Fruit fly (Drosophila melanogaster) whole organism, prepupa: Measurements from ENCODE around the gene CG5968.

Source experiments
- CG10631 ChIP-seq: fragments of 200-800 bp; sonication (Bioruptor generic); optimal IDR thresholded peaks from 2 replicates; lab custom pipeline; 2016; ENCODE audit warnings: missing biosample characterization, missing genetic modification characterization
- CG10669 ChIP-seq: fragments of 200-800 bp; sonication (Bioruptor generic); optimal IDR thresholded peaks from 3 replicates; lab custom pipeline; 2018; ENCODE audit warnings: missing biosample characterization, mild to moderate bottlenecking, missing genetic modification characterization, moderate library complexity
- CG11762 ChIP-seq: fragments of 200-800 bp; sonication (Bioruptor generic); optimal IDR thresholded peaks from 3 replicates; lab custom pipeline; 2016; ENCODE audit warnings: missing biosample characterization, missing genetic modification characterization; ENCODE audit not compliant: insufficient read depth
- CG11902 ChIP-seq: fragments of 200-800 bp; sonication (Bioruptor generic); optimal IDR thresholded peaks from 3 replicates; lab custom pipeline; 2016; ENCODE audit warnings: missing biosample characterization, missing genetic modification characterization
- CG15336 ChIP-seq: fragments of 200-800 bp; sonication (Bioruptor generic); IDR thresholded peaks from 2 replicates; pipeline ENCODE4 v1.3.6; 2022; ENCODE audit warnings: missing biosample characterization, missing genetic modification characterization
- CG1621 ChIP-seq: fragments of 200-800 bp; sonication (Bioruptor generic); optimal IDR thresholded peaks from 3 replicates; lab custom pipeline; 2018; ENCODE audit warnings: missing biosample characterization, mild to moderate bottlenecking, missing genetic modification characterization
- CG16779 ChIP-seq: fragments of 200-800 bp; sonication (Bioruptor generic); optimal IDR thresholded peaks from 3 replicates; lab custom pipeline; 2017; ENCODE audit warnings: missing biosample characterization, mild to moderate bottlenecking, missing genetic modification characterization
- CG3032 ChIP-seq: fragments of 200-800 bp; optimal IDR thresholded peaks from 2 replicates; lab custom pipeline; 2019; ENCODE audit warnings: missing biosample characterization, mild to moderate bottlenecking, missing genetic modification characterization, moderate library complexity
- CG32006 ChIP-seq: fragments of 200-800 bp; sonication (Bioruptor generic); optimal IDR thresholded peaks from 3 replicates; lab custom pipeline; 2017; ENCODE audit warnings: missing biosample characterization, mild to moderate bottlenecking, missing genetic modification characterization
- CG34406 ChIP-seq: fragments of 200-800 bp; sonication (Bioruptor generic); optimal IDR thresholded peaks from 3 replicates; lab custom pipeline; 2016; ENCODE audit warnings: missing biosample characterization, missing genetic modification characterization
- CG3919 ChIP-seq: fragments of 200-800 bp; sonication (Bioruptor generic); optimal IDR thresholded peaks from 3 replicates; lab custom pipeline; 2016; ENCODE audit warnings: missing biosample characterization, missing genetic modification characterization
- CG4318 ChIP-seq: fragments of 200-800 bp; sonication (Bioruptor generic); optimal IDR thresholded peaks from 3 replicates; lab custom pipeline; 2017; ENCODE audit warnings: missing biosample characterization, mild to moderate bottlenecking, missing genetic modification characterization
- CG6163 ChIP-seq: fragments of 200-800 bp; sonication (Bioruptor generic); IDR thresholded peaks from 3 replicates; pipeline ENCODE4 v1.3.6; 2022; ENCODE audit warnings: missing biosample characterization, missing genetic modification characterization
- CG6276 ChIP-seq: fragments of 200-800 bp; sonication (Bioruptor generic); optimal IDR thresholded peaks from 2 replicates; lab custom pipeline; 2017; ENCODE audit warnings: missing biosample characterization, mild to moderate bottlenecking, missing genetic modification characterization
- CG6792 ChIP-seq: fragments of 200-800 bp; sonication (Bioruptor generic); optimal IDR thresholded peaks from 3 replicates; lab custom pipeline; 2016; ENCODE audit warnings: missing biosample characterization, missing genetic modification characterization
- CG6808 ChIP-seq: fragments of 200-800 bp; sonication (Bioruptor generic); optimal IDR thresholded peaks from 3 replicates; lab custom pipeline; 2017; ENCODE audit warnings: missing biosample characterization, missing genetic modification characterization, mild to moderate bottlenecking, moderate library complexity, missing genetic modification reagents
- CG6854 ChIP-seq: fragments of 200-800 bp; sonication (Bioruptor generic); optimal IDR thresholded peaks from 2 replicates; lab custom pipeline; 2017; ENCODE audit warnings: missing biosample characterization, mild to moderate bottlenecking, missing genetic modification characterization
- CG7368 ChIP-seq: fragments of 200-800 bp; sonication (Bioruptor generic); optimal IDR thresholded peaks from 3 replicates; lab custom pipeline; 2016; ENCODE audit warnings: missing biosample characterization, missing genetic modification characterization
- CG8119 ChIP-seq: fragments of 200-800 bp; sonication (Bioruptor generic); IDR thresholded peaks from 3 replicates; pipeline ENCODE4 v1.3.6; 2022; ENCODE audit warnings: missing biosample characterization, missing genetic modification characterization
- CG8319 ChIP-seq: fragments of 200-800 bp; sonication (Bioruptor generic); optimal IDR thresholded peaks from 3 replicates; lab custom pipeline; 2016; ENCODE audit warnings: missing biosample characterization, missing genetic modification characterization
- CG8632 ChIP-seq: fragments of 200-800 bp; sonication (Bioruptor generic); optimal IDR thresholded peaks from 3 replicates; lab custom pipeline; 2016; ENCODE audit warnings: missing biosample characterization, missing genetic modification characterization
- Eip75B ChIP-seq: fragments of 200-800 bp; sonication (Bioruptor generic); optimal IDR thresholded peaks from 3 replicates; lab custom pipeline; 2016; ENCODE audit warnings: missing biosample characterization, missing genetic modification characterization
- Eip78C ChIP-seq: fragments of 200-800 bp; sonication (Bioruptor generic); peaks from one replicate; lab custom pipeline; 2016; ENCODE audit warnings: missing biosample characterization, missing genetic modification characterization
- Eip93F ChIP-seq: fragments of 200-800 bp; sonication (Bioruptor generic); optimal IDR thresholded peaks from 2 replicates; lab custom pipeline; 2016; ENCODE audit warnings: missing biosample characterization, mild to moderate bottlenecking, missing genetic modification characterization
- Ets21C ChIP-seq: fragments of 200-800 bp; sonication (Bioruptor generic); optimal IDR thresholded peaks from 3 replicates; lab custom pipeline; 2016; ENCODE audit warnings: missing biosample characterization, missing genetic modification characterization
- Ets96B ChIP-seq: fragments of 200-800 bp; optimal IDR thresholded peaks from 2 replicates; lab custom pipeline; 2019; ENCODE audit warnings: missing biosample characterization, mild to moderate bottlenecking, missing genetic modification characterization, moderate library complexity
- Hr38 ChIP-seq: sonication (Bioruptor generic); optimal IDR thresholded peaks from 2 replicates; lab custom pipeline; 2016; ENCODE audit warnings: missing biosample characterization, missing genetic modification characterization
- Hr4 ChIP-seq: fragments of 200-800 bp; sonication (Bioruptor generic); optimal IDR thresholded peaks from 3 replicates; lab custom pipeline; 2016; ENCODE audit warnings: missing biosample characterization, missing genetic modification characterization
- Lpt ChIP-seq: fragments of 200-800 bp; sonication (Bioruptor generic); optimal IDR thresholded peaks from 3 replicates; lab custom pipeline; 2016; ENCODE audit warnings: missing biosample characterization, missing genetic modification characterization
- Met ChIP-seq: fragments of 200-800 bp; sonication (Bioruptor generic); optimal IDR thresholded peaks from 3 replicates; lab custom pipeline; 2016; ENCODE audit warnings: missing biosample characterization, missing genetic modification characterization
- OdsH ChIP-seq: fragments of 200-800 bp; sonication (Bioruptor generic); optimal IDR thresholded peaks from 3 replicates; lab custom pipeline; 2016; ENCODE audit warnings: missing biosample characterization, missing genetic modification characterization
- Smox ChIP-seq: fragments of 200-800 bp; sonication (Bioruptor generic); optimal IDR thresholded peaks from 3 replicates; lab custom pipeline; 2016; ENCODE audit warnings: missing biosample characterization, missing genetic modification characterization
- Sox102F ChIP-seq: fragments of 200-800 bp; sonication (Bioruptor generic); optimal IDR thresholded peaks from 2 replicates; lab custom pipeline; 2016; ENCODE audit warnings: missing biosample characterization, mild to moderate bottlenecking, missing genetic modification characterization
- Sox14 ChIP-seq: fragments of 200-800 bp; sonication (Bioruptor generic); optimal IDR thresholded peaks from 3 replicates; lab custom pipeline; 2016; ENCODE audit warnings: missing biosample characterization, missing genetic modification characterization
- Sox15 ChIP-seq: fragments of 200-800 bp; sonication (Bioruptor generic); optimal IDR thresholded peaks from 3 replicates; lab custom pipeline; 2016; ENCODE audit warnings: missing biosample characterization, missing genetic modification characterization
- achi ChIP-seq: fragments of 200-800 bp; sonication (Bioruptor generic); optimal IDR thresholded peaks from 3 replicates; lab custom pipeline; 2016; ENCODE audit warnings: missing biosample characterization, missing genetic modification characterization
- cyc ChIP-seq: fragments of 200-800 bp; sonication (Bioruptor generic); optimal IDR thresholded peaks from 3 replicates; lab custom pipeline; 2016; ENCODE audit warnings: missing biosample characterization, missing genetic modification characterization
- dac ChIP-seq: fragments of 200-800 bp; sonication (Bioruptor generic); optimal IDR thresholded peaks from 2 replicates; lab custom pipeline; 2017; ENCODE audit warnings: missing biosample characterization, mild to moderate bottlenecking, missing genetic modification characterization
- dsx ChIP-seq: fragments of 200-800 bp; optimal IDR thresholded peaks from 3 replicates; lab custom pipeline; 2019; ENCODE audit warnings: missing biosample characterization, mild to moderate bottlenecking, missing genetic modification characterization, moderate library complexity; ENCODE audit not compliant: poor library complexity, severe bottlenecking
- eg ChIP-seq: fragments of 200-800 bp; sonication (Bioruptor generic); IDR thresholded peaks from 3 replicates; pipeline ENCODE4 v1.3.6; 2022; ENCODE audit warnings: missing biosample characterization, missing genetic modification characterization
- esn ChIP-seq: fragments of 200-800 bp; sonication (Bioruptor generic); optimal IDR thresholded peaks from 2 replicates; lab custom pipeline; 2016; ENCODE audit warnings: missing biosample characterization, mild to moderate bottlenecking, missing genetic modification characterization, moderate library complexity
- fd59A ChIP-seq: fragments of 200-800 bp; sonication (Bioruptor generic); optimal IDR thresholded peaks from 2 replicates; lab custom pipeline; 2017; ENCODE audit warnings: missing biosample characterization, mild to moderate bottlenecking, missing genetic modification characterization, missing genetic modification reagents
- fd85E ChIP-seq: fragments of 200-800 bp; sonication (Bioruptor generic); optimal IDR thresholded peaks from 3 replicates; lab custom pipeline; 2016; ENCODE audit warnings: missing biosample characterization, missing genetic modification characterization
- fkh ChIP-seq: fragments of 200-800 bp; sonication (Bioruptor generic); optimal IDR thresholded peaks from 3 replicates; lab custom pipeline; 2017; ENCODE audit warnings: missing biosample characterization, mild to moderate bottlenecking, missing genetic modification characterization, moderate library complexity
- lz ChIP-seq: fragments of 200-800 bp; sonication (Bioruptor generic); optimal IDR thresholded peaks from 3 replicates; lab custom pipeline; 2016; ENCODE audit warnings: missing biosample characterization, missing genetic modification characterization
- net ChIP-seq: fragments of 200-800 bp; sonication (Bioruptor generic); optimal IDR thresholded peaks from 3 replicates; lab custom pipeline; 2016; ENCODE audit warnings: missing biosample characterization, missing genetic modification characterization
- pdm3 ChIP-seq: fragments of 200-800 bp; sonication (Bioruptor generic); optimal IDR thresholded peaks from 3 replicates; lab custom pipeline; 2016; ENCODE audit warnings: missing biosample characterization, missing genetic modification characterization
- spab ChIP-seq: fragments of 200-800 bp; sonication (Bioruptor generic); optimal IDR thresholded peaks from 2 replicates; lab custom pipeline; 2017; ENCODE audit warnings: missing biosample characterization, mild to moderate bottlenecking, missing genetic modification characterization, missing genetic modification reagents
- ss ChIP-seq, 2 experiments: fragments of 200-800 bp; sonication (Bioruptor generic); optimal IDR thresholded peaks; 2 replicates in 1 of 2; 3 replicates in 1 of 2; lab custom pipeline; 2017 to 2018; ENCODE audit warnings: mild to moderate bottlenecking in 2 of 2, missing biosample characterization in 2 of 2, missing genetic modification characterization in 2 of 2, moderate library complexity in 1 of 2
- svp ChIP-seq: fragments of 200-800 bp; sonication (Bioruptor generic); peaks from one replicate; lab custom pipeline; 2016; ENCODE audit warnings: missing biosample characterization, missing genetic modification characterization
- vri ChIP-seq: fragments of 200-800 bp; sonication (Bioruptor generic); optimal IDR thresholded peaks from 3 replicates; lab custom pipeline; 2016; ENCODE audit warnings: missing biosample characterization, mild to moderate bottlenecking, missing genetic modification characterization

The CG5968 gene

dm6 chr2L:16547652-16548417 is 1.9 kb downstream of the CG5968 start:
- TF ChIP-seq Eip75B (GFP tag; lab: Kevin White, UChicago): peak; percentile 9
- TF ChIP-seq Ets96B (tag; lab: Kevin White, UChicago): no peak
- peak; percentile 22 for TF ChIP-seq Met
- TF ChIP-seq CG6854 (GFP tag; lab: Kevin White, UChicago): no peak
- no peak for TF ChIP-seq CG34406
- peak; percentile 55 for TF ChIP-seq CG6276 (GFP tag; lab: Kevin White, UChicago)
- peak; percentile 74 for TF ChIP-seq CG32006 (GFP tag; lab: Kevin White, UChicago)
- no peak for TF ChIP-seq CG11902 (GFP tag; lab: Kevin White, UChicago)
- no peak for TF ChIP-seq CG7368
- no peak for TF ChIP-seq spab (GFP tag; lab: Kevin White, UChicago)
- TF ChIP-seq CG8119 (GFP tag; lab: Robert Waterston, UW): peak; percentile 73
- no peak for TF ChIP-seq CG6163 (GFP tag; lab: Robert Waterston, UW)
- TF ChIP-seq svp (GFP tag; lab: Kevin White, UChicago): peak; percentile 35
- TF ChIP-seq CG6808: no peak
- TF ChIP-seq Eip78C (GFP tag; lab: Kevin White, UChicago): no peak
- no peak for TF ChIP-seq dac (GFP tag; lab: Kevin White, UChicago)
- TF ChIP-seq Sox15 (GFP tag; lab: Kevin White, UChicago): no peak
- TF ChIP-seq CG3032 (tag; lab: Kevin White, UChicago): peak; percentile 18
- TF ChIP-seq OdsH: no peak
- TF ChIP-seq eg: no peak; the same call in 1 of the 3 replicates
- no peak for TF ChIP-seq CG1621 (tag; lab: Kevin White, UChicago)
- TF ChIP-seq CG11762 (GFP tag; lab: Kevin White, UChicago): peak; percentile 8
- TF ChIP-seq Smox: no peak
- no peak for TF ChIP-seq Hr38 (GFP tag; lab: Kevin White, UChicago)
- no peak for TF ChIP-seq CG16779
- TF ChIP-seq CG10669 (GFP tag; lab: Kevin White, UChicago): no peak
- TF ChIP-seq net (GFP tag; lab: Kevin White, UChicago): no peak
- TF ChIP-seq fd59A (GFP tag; lab: Kevin White, UChicago): no peak
- no peak for TF ChIP-seq dsx (GFP tag; lab: Kevin White, UChicago)
- TF ChIP-seq achi (GFP tag; lab: Kevin White, UChicago): peak; percentile 13
- TF ChIP-seq CG15336 (GFP tag; lab: Robert Waterston, UW): peak; percentile 62; the same call in 1 of the 2 replicates
- TF ChIP-seq cyc (GFP tag; lab: Kevin White, UChicago): no peak
- peak; percentile 6 for TF ChIP-seq Sox14
- no peak for TF ChIP-seq CG4318 (GFP tag; lab: Kevin White, UChicago)
- TF ChIP-seq esn (GFP tag; lab: Kevin White, UChicago): peak; percentile 36
- TF ChIP-seq CG8319 (GFP tag; lab: Kevin White, UChicago): no peak
- TF ChIP-seq vri: no peak
- peak; percentile 41 for TF ChIP-seq fkh (GFP tag; lab: Kevin White, UChicago)
- no peak for TF ChIP-seq lz (GFP tag; lab: Kevin White, UChicago)
- TF ChIP-seq CG10631 (GFP tag; lab: Kevin White, UChicago): no peak
- peak; percentile 52 for TF ChIP-seq pdm3 (GFP tag; lab: Kevin White, UChicago)
- TF ChIP-seq ss (GFP tag; optimal IDR thresholded peaks at IDR 0.05; lab: Kevin White, UChicago): no peak
- TF ChIP-seq CG8632 (GFP tag; lab: Kevin White, UChicago): no peak
- TF ChIP-seq CG3919: no peak
- no peak for TF ChIP-seq Ets21C (GFP tag; lab: Kevin White, UChicago)
- peak; percentile 22 for TF ChIP-seq Sox102F (GFP tag; lab: Kevin White, UChicago)
- TF ChIP-seq CG6792 (GFP tag; lab: Kevin White, UChicago): no peak
- TF ChIP-seq Lpt (GFP tag; lab: Kevin White, UChicago): peak; percentile 11
- TF ChIP-seq Hr4 (GFP tag; lab: Kevin White, UChicago): peak; percentile 59
- TF ChIP-seq Eip93F: no peak
- TF ChIP-seq fd85E (GFP tag; lab: Kevin White, UChicago): no peak
